Fruit fly (Drosophila melanogaster) whole organism: ENCODE measurements around the gene ClpP.
A peak's percentile ranks its signal among the peaks of the same experiment; 100 is the strongest.

ENCODE experiments used
- CG8478 ChIP-seq: fragments of >200 bp; optimal IDR thresholded peaks from 2 replicates; lab custom pipeline; 2018; ENCODE audit warnings: inconsistent platforms
- Dll ChIP-seq: fragments of >200 bp; optimal IDR thresholded peaks from 2 replicates; lab custom pipeline; 2017
- EcR ChIP-seq, 2 experiments: fragments of >200 bp; optimal IDR thresholded peaks; 2 replicates each; lab custom pipeline; 2017; ENCODE audit warnings: missing biosample characterization in 2 of 2, missing genetic modification characterization in 2 of 2, missing genetic modification reagents in 2 of 2
- pan ChIP-seq: fragments of >200 bp; optimal IDR thresholded peaks from 2 replicates; lab custom pipeline; 2017
- psq ChIP-seq: fragments of >200 bp; optimal IDR thresholded peaks from 2 replicates; lab custom pipeline; 2017
- usp ChIP-seq: fragments of >200 bp; optimal IDR thresholded peaks from 2 replicates; lab custom pipeline; 2017; ENCODE audit warnings: missing biosample characterization, missing genetic modification characterization, mixed read lengths

ClpP gene

dm6 chr2L:10327790-10328189 lies 28.8 kb upstream of the ClpP start, which contains the start of gene RnrL:
RnrL (minus strand) TSS chr2L:10327943.
- TF ChIP-seq CG8478 (lab: Kevin White, UChicago) (no peak), EcR (GFP tag; optimal IDR thresholded peaks at IDR 0.05; lab: Kevin White, UChicago) (no peak), Dll (lab: Kevin White, UChicago) (no peak), psq (no peak), pan (lab: Kevin White, UChicago) (no peak), usp (GFP tag; lab: Kevin White, UChicago) (no peak)

dm6 chr2L:10331066-10331847 lies 25.3 kb upstream of the ClpP start, which contains the start of the genes Schip1 and Cox10:
Schip1 (minus strand) TSS chr2L:10331116.
Cox10 (plus strand) TSS chr2L:10331471.
- no peak for TF ChIP-seq pan (lab: Kevin White, UChicago)
- no peak for TF ChIP-seq EcR (GFP tag; optimal IDR thresholded peaks at IDR 0.05; lab: Kevin White, UChicago)
- no peak for TF ChIP-seq CG8478 (lab: Kevin White, UChicago)
- TF ChIP-seq usp (GFP tag; lab: Kevin White, UChicago) = no peak

- TF ChIP-seq pan (lab: Kevin White, UChicago) = no peak
- no peak for TF ChIP-seq CG8478 (lab: Kevin White, UChicago)
Observed at dm6 chr2L:10333091-10333991, 23.3 kb upstream of the ClpP start, which contains the start of gene GATAd. GATAd (plus strand) TSS chr2L:10333734.

- TF ChIP-seq psq (no peak), CG8478 (lab: Kevin White, UChicago) (no peak), Dll (lab: Kevin White, UChicago) (no peak), EcR (GFP tag; optimal IDR thresholded peaks at IDR 0.05; lab: Kevin White, UChicago) (no peak), usp (GFP tag; lab: Kevin White, UChicago) (no peak), pan (lab: Kevin White, UChicago) (no peak)
Observed at dm6 chr2L:10334213-10334612, 22.4 kb upstream of the ClpP start.

dm6 chr2L:10334854-10335277 lies 21.7 kb upstream of the ClpP start:
- peak; percentile 74 for TF ChIP-seq CG8478 (lab: Kevin White, UChicago)
- TF ChIP-seq psq = no peak

- TF ChIP-seq EcR (GFP tag; optimal IDR thresholded peaks at IDR 0.05; lab: Kevin White, UChicago) (no peak), usp (GFP tag; lab: Kevin White, UChicago) (no peak), psq (no peak)
Observed at dm6 chr2L:10339212-10339721, 17.3 kb upstream of the ClpP start, which contains the start of gene SamDC. SamDC (plus strand) TSS chr2L:10339457.

dm6 chr2L:10339841-10340240 lies 16.8 kb upstream of the ClpP start:
- TF ChIP-seq usp (GFP tag; lab: Kevin White, UChicago) (no peak), psq (no peak)

dm6 chr2L:10341405-10341804 lies 15.2 kb upstream of the ClpP start, which contains the start of gene CG31715:
CG31715 (plus strand) TSS chr2L:10341616.
- TF ChIP-seq CG8478 (lab: Kevin White, UChicago) = no peak
- no peak for TF ChIP-seq usp (GFP tag; lab: Kevin White, UChicago)
- no peak for TF ChIP-seq EcR (GFP tag; optimal IDR thresholded peaks at IDR 0.05; lab: Kevin White, UChicago)
- TF ChIP-seq Dll (lab: Kevin White, UChicago) = no peak
- no peak for TF ChIP-seq psq

dm6 chr2L:10342471-10342870 lies 14.1 kb upstream of the ClpP start, which contains the start of gene Sps2:
Sps2 (plus strand) TSS chr2L:10342594.
- no peak for TF ChIP-seq psq
- TF ChIP-seq Dll (lab: Kevin White, UChicago) = no peak
- TF ChIP-seq EcR (GFP tag; optimal IDR thresholded peaks at IDR 0.05; lab: Kevin White, UChicago) = no peak
- no peak for TF ChIP-seq usp (GFP tag; lab: Kevin White, UChicago)
- TF ChIP-seq CG8478 (lab: Kevin White, UChicago) = no peak
- no peak for TF ChIP-seq pan (lab: Kevin White, UChicago)

dm6 chr2L:10344029-10344606 lies 12.5 kb upstream of the ClpP start, which contains the start of gene Frmd5:
Frmd5 (plus strand) TSS chr2L:10344442.
- no peak for TF ChIP-seq EcR (GFP tag; optimal IDR thresholded peaks at IDR 0.05; lab: Kevin White, UChicago)

- no peak for TF ChIP-seq Dll (lab: Kevin White, UChicago)
Observed at dm6 chr2L:10351130-10351529, 5.5 kb upstream of the ClpP start.

dm6 chr2L:10353871-10354270 lies 2.7 kb upstream of the ClpP start, which contains the start of gene CG34367:
CG34367 (minus strand) TSS chr2L:10353905.
- TF ChIP-seq Dll (lab: Kevin White, UChicago) (no peak), usp (GFP tag; lab: Kevin White, UChicago) (no peak), pan (lab: Kevin White, UChicago) (no peak), EcR (GFP tag; optimal IDR thresholded peaks at IDR 0.05; lab: Kevin White, UChicago) (no peak), CG8478 (lab: Kevin White, UChicago) (no peak), psq (no peak)
